Fruit fly (Drosophila melanogaster) whole organism, embryonic: ENCODE data around the gene obe.

ENCODE experiments used
- Bdp1 ChIP-seq: fragments of 200-800 bp; sonication (Bioruptor generic); optimal IDR thresholded peaks from 3 replicates; lab custom pipeline; 2016; ENCODE audit warnings: missing biosample characterization, missing genetic modification characterization
- Bteb2 ChIP-seq: fragments of 200-800 bp; sonication (Bioruptor generic); optimal IDR thresholded peaks from 2 replicates; lab custom pipeline; 2016; ENCODE audit warnings: missing biosample characterization, missing genetic modification characterization
- CG12071 ChIP-seq: fragments of 200-800 bp; sonication (Bioruptor generic); optimal IDR thresholded peaks from 3 replicates; lab custom pipeline; 2018; ENCODE audit warnings: missing biosample characterization, mild to moderate bottlenecking, missing genetic modification characterization
- CG12219 ChIP-seq: fragments of 200-800 bp; sonication (Bioruptor generic); optimal IDR thresholded peaks from 3 replicates; lab custom pipeline; 2018; ENCODE audit warnings: missing biosample characterization, mild to moderate bottlenecking, missing genetic modification characterization
- CG15011 ChIP-seq: fragments of 200-800 bp; sonication (Bioruptor generic); optimal IDR thresholded peaks from 3 replicates; lab custom pipeline; 2018; ENCODE audit warnings: missing biosample characterization, mild to moderate bottlenecking, missing genetic modification characterization
- CG17802 ChIP-seq: fragments of 200-800 bp; sonication (Bioruptor generic); optimal IDR thresholded peaks from 2 replicates; lab custom pipeline; 2018; ENCODE audit warnings: missing biosample characterization, mild to moderate bottlenecking, missing genetic modification characterization, moderate library complexity
- CG2116 ChIP-seq: fragments of 200-800 bp; sonication (Bioruptor generic); optimal IDR thresholded peaks from 3 replicates; lab custom pipeline; 2018; ENCODE audit warnings: missing biosample characterization, mild to moderate bottlenecking, missing genetic modification characterization
- CG30403 ChIP-seq: fragments of 200-800 bp; sonication (Bioruptor generic); optimal IDR thresholded peaks from 3 replicates; lab custom pipeline; 2016; ENCODE audit warnings: missing biosample characterization, missing genetic modification characterization
- CG31224 ChIP-seq: fragments of 200-800 bp; sonication (Bioruptor generic); IDR thresholded peaks from 2 replicates; pipeline ENCODE4 v1.3.6; 2022; ENCODE audit warnings: missing biosample characterization, missing genetic modification characterization
- CG32532 ChIP-seq: fragments of 200-800 bp; sonication (Bioruptor generic); IDR thresholded peaks from 2 replicates; pipeline ENCODE4 v1.3.6; 2022; ENCODE audit warnings: missing biosample characterization, missing genetic modification characterization
- CG34376 ChIP-seq: fragments of 200-800 bp; sonication (Bioruptor generic); optimal IDR thresholded peaks from 2 replicates; lab custom pipeline; 2018; ENCODE audit warnings: missing biosample characterization, mild to moderate bottlenecking, missing genetic modification characterization
- CG4282 ChIP-seq: fragments of 200-800 bp; sonication (Bioruptor generic); optimal IDR thresholded peaks from 2 replicates; lab custom pipeline; 2016; ENCODE audit warnings: missing biosample characterization, missing genetic modification characterization
- CG6254 ChIP-seq: fragments of 200-800 bp; sonication (Bioruptor generic); optimal IDR thresholded peaks from 3 replicates; lab custom pipeline; 2017; ENCODE audit warnings: mild to moderate bottlenecking, missing biosample characterization, missing genetic modification reagents, missing genetic modification characterization
- CG7357 ChIP-seq: fragments of 200-800 bp; sonication (Bioruptor generic); IDR thresholded peaks from 3 replicates; pipeline ENCODE4 v1.3.6; 2022; ENCODE audit warnings: missing biosample characterization, missing genetic modification characterization
- CG9727 ChIP-seq: fragments of 200-800 bp; sonication (Bioruptor generic); optimal IDR thresholded peaks from 3 replicates; lab custom pipeline; 2017; ENCODE audit warnings: missing biosample characterization, mild to moderate bottlenecking, missing genetic modification characterization
- CG9797 ChIP-seq: fragments of 200-800 bp; sonication (Bioruptor generic); optimal IDR thresholded peaks from 3 replicates; lab custom pipeline; 2018; ENCODE audit warnings: missing biosample characterization, mild to moderate bottlenecking, missing genetic modification characterization
- CG9932 ChIP-seq: fragments of 200-800 bp; sonication (Bioruptor generic); IDR thresholded peaks from 2 replicates; pipeline ENCODE4 v1.3.6; 2022; ENCODE audit warnings: missing biosample characterization, missing genetic modification characterization
- HLH54F ChIP-seq: fragments of 200-800 bp; sonication (Bioruptor generic); optimal IDR thresholded peaks from 3 replicates; lab custom pipeline; 2016; ENCODE audit warnings: missing biosample characterization, missing genetic modification characterization
- Hr39 ChIP-seq: fragments of >200 bp; optimal IDR thresholded peaks from 2 replicates; lab custom pipeline; 2017
- Hr51 ChIP-seq, 2 experiments: fragments of 200-800 bp; sonication (Bioruptor generic); optimal IDR thresholded peaks; 2 replicates in 1 of 2; 3 replicates in 1 of 2; lab custom pipeline; 2016 to 2018; ENCODE audit warnings: missing biosample characterization in 2 of 2, missing genetic modification characterization in 2 of 2, mild to moderate bottlenecking in 1 of 2, moderate library complexity in 1 of 2
- Jarid2 ChIP-seq: fragments of 200-800 bp; sonication (Bioruptor generic); optimal IDR thresholded peaks from 3 replicates; lab custom pipeline; 2017; ENCODE audit warnings: mild to moderate bottlenecking, missing biosample characterization, missing genetic modification reagents, missing genetic modification characterization
- Max ChIP-seq: fragments of 200-800 bp; sonication (Bioruptor generic); optimal IDR thresholded peaks from 2 replicates; lab custom pipeline; 2016; ENCODE audit warnings: missing biosample characterization, mild to moderate bottlenecking, missing genetic modification characterization
- NK7.1 ChIP-seq: fragments of 200-800 bp; sonication (Bioruptor generic); optimal IDR thresholded peaks from 3 replicates; lab custom pipeline; 2016; ENCODE audit warnings: missing biosample characterization, missing genetic modification characterization
- Nf-YA ChIP-seq: fragments of 200-800 bp; sonication (Bioruptor generic); IDR thresholded peaks from 2 replicates; pipeline ENCODE4 v1.3.6; 2022; ENCODE audit warnings: missing biosample characterization, missing genetic modification characterization
- Nf-YC ChIP-seq: fragments of 200-800 bp; optimal IDR thresholded peaks from 3 replicates; lab custom pipeline; 2019; ENCODE audit warnings: missing biosample characterization, mild to moderate bottlenecking, missing genetic modification characterization, moderate library complexity
- Pdp1 ChIP-seq, 2 experiments: fragments of 200-800 bp; sonication (Bioruptor generic); optimal IDR thresholded peaks; 3 replicates each; lab custom pipeline; 2016; ENCODE audit warnings: missing biosample characterization in 2 of 2, missing genetic modification characterization in 2 of 2, mild to moderate bottlenecking in 1 of 2, moderate library complexity in 1 of 2
- Six4 ChIP-seq: fragments of 200-800 bp; sonication (Bioruptor generic); optimal IDR thresholded peaks from 2 replicates; lab custom pipeline; 2016; ENCODE audit warnings: missing biosample characterization, missing genetic modification characterization
- TFAM ChIP-seq: fragments of 200-800 bp; sonication (Bioruptor generic); optimal IDR thresholded peaks from 2 replicates; lab custom pipeline; 2017; ENCODE audit warnings: missing biosample characterization, missing genetic modification characterization, inconsistent platforms
- Trl ChIP-seq, 3 experiments: fragments of >200 bp in 2 of 3; fragments of 200-800 bp in 1 of 3; sonication (Bioruptor generic) in 1 of 3; optimal IDR thresholded peaks; 2 replicates in 1 of 3; 3 replicates in 2 of 3; lab custom pipeline; 2016 to 2017; ENCODE audit warnings: missing biosample characterization in 1 of 3, missing genetic modification characterization in 1 of 3
- bigmax ChIP-seq: fragments of 200-800 bp; sonication (Bioruptor generic); optimal IDR thresholded peaks from 2 replicates; lab custom pipeline; 2018; ENCODE audit warnings: missing biosample characterization, mild to moderate bottlenecking, missing genetic modification characterization
- chm ChIP-seq: fragments of 200-800 bp; sonication (Bioruptor generic); IDR thresholded peaks from 2 replicates; pipeline ENCODE4 v1.3.6; 2022; ENCODE audit warnings: missing biosample characterization, missing genetic modification characterization
- crp ChIP-seq, 2 experiments: fragments of 200-800 bp; sonication (Bioruptor generic); optimal IDR thresholded peaks; 2 replicates in 1 of 2; 3 replicates in 1 of 2; lab custom pipeline; 2017; ENCODE audit warnings: missing biosample characterization in 2 of 2, missing genetic modification characterization in 2 of 2, mild to moderate bottlenecking in 1 of 2, moderate library complexity in 1 of 2
- eyg ChIP-seq: fragments of 200-800 bp; sonication (Bioruptor generic); optimal IDR thresholded peaks from 3 replicates; lab custom pipeline; 2016; ENCODE audit warnings: missing biosample characterization, missing genetic modification characterization
- ftz-f1 ChIP-seq: fragments of 200-800 bp; sonication (Bioruptor generic); optimal IDR thresholded peaks from 2 replicates; lab custom pipeline; 2016; ENCODE audit warnings: missing biosample characterization, missing genetic modification characterization
- inv ChIP-seq: fragments of 200-800 bp; sonication (Bioruptor generic); IDR thresholded peaks from 2 replicates; pipeline ENCODE4 v1.3.6; 2022; ENCODE audit warnings: missing biosample characterization, missing genetic modification characterization; ENCODE audit not compliant: partially characterized antibody
- nerfin-2 ChIP-seq: fragments of 200-800 bp; sonication (Bioruptor generic); IDR thresholded peaks from 2 replicates; pipeline ENCODE4 v1.3.6; 2022; ENCODE audit warnings: missing biosample characterization, missing genetic modification characterization; ENCODE audit not compliant: partially characterized antibody
- row ChIP-seq: fragments of 200-800 bp; sonication (Bioruptor generic); IDR thresholded peaks from 3 replicates; pipeline ENCODE4 v1.3.6; 2022; ENCODE audit warnings: missing biosample characterization, missing genetic modification characterization
- sens ChIP-seq: fragments of 200-800 bp; sonication (Bioruptor generic); peaks from one replicate; lab custom pipeline; 2016; ENCODE audit warnings: missing biosample characterization, missing genetic modification characterization
- sim ChIP-seq: fragments of 200-800 bp; sonication (Bioruptor generic); IDR thresholded peaks from 2 replicates; pipeline ENCODE4 v1.3.6; 2022; ENCODE audit warnings: missing biosample characterization, missing genetic modification characterization
- sisA ChIP-seq: fragments of 200-800 bp; sonication (Bioruptor generic); IDR thresholded peaks from 2 replicates; pipeline ENCODE4 v1.3.6; 2022; ENCODE audit warnings: missing biosample characterization, missing genetic modification characterization
- sna ChIP-seq: fragments of 200-800 bp; sonication (Bioruptor generic); IDR thresholded peaks from 2 replicates; pipeline ENCODE4 v1.3.6; 2022; ENCODE audit warnings: missing biosample characterization, missing genetic modification characterization; ENCODE audit not compliant: partially characterized antibody

obe gene

DNA sequence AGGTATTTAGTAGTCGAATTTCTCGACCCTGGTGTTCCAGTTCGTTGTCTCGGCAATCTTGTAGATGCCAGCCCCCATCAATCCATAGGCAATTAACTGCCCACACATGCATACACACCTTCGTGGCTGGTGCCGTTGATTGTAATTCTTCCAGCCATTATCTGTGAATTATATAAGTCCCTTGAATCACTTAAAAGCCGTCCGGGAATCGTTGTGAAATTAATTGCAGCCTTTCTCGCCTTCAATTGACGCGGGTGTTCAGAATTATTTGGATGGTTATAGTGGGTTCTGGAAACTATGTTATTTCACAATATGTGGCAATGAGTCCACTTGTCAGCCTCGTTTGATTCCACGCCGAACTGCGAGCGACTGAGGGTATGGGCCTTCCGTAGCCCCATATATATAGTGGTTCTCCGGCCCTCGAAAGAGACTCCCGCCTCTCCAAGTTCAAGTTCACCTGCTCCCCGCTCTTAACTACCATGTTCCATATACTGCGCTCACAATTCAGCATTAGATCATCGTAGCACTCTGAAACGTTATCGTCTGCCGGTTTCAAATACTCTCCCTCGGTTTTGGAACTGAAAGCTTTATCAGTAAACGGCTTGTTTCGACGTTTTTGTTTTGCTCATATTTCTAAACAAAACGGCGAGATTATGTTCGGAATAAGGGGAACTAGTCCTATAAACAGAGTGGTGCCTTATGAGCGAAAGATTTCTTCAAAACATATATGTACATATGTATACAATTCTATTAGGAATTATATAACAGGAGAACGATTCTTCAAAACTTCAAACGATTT, 51.3 kb downstream of the obe start, which contains the start of gene AOX1 (continued):
- TF ChIP-seq CG9797 (GFP tag; lab: Kevin White, UChicago), result no peak
- no peak for TF ChIP-seq sisA
- TF ChIP-seq Trl (optimal IDR thresholded peaks at IDR 0.05; lab: Kevin White, UChicago), result peak; percentile 14 to 81
- no peak for TF ChIP-seq Trl (GFP tag; optimal IDR thresholded peaks at IDR 0.05; lab: Kevin White, UChicago)
- peak; percentile 41; the same call in 1 of the 2 replicates for TF ChIP-seq CG32532 (GFP tag; lab: Robert Waterston, UW)
- TF ChIP-seq TFAM, result no peak
- TF ChIP-seq Bteb2 (GFP tag; lab: Kevin White, UChicago), result no peak
- TF ChIP-seq inv (GFP tag; lab: Robert Waterston, UW), result peak; percentile 24; the same call in 1 of the 2 replicates
- peak in 1 of 2 experiments; percentile 73 for TF ChIP-seq Pdp1 (GFP tag; optimal IDR thresholded peaks at IDR 0.05; lab: Kevin White, UChicago)
- TF ChIP-seq NK7.1 (GFP tag; lab: Kevin White, UChicago), result no peak
- no peak for TF ChIP-seq Hr39 (lab: Kevin White, UChicago)
- peak; percentile 27 for TF ChIP-seq CG34376 (GFP tag; lab: Kevin White, UChicago)
- no peak for TF ChIP-seq nerfin-2
- TF ChIP-seq sens (GFP tag; lab: Kevin White, UChicago), result no peak
- TF ChIP-seq row (GFP tag; lab: Robert Waterston, UW), result no peak
- no peak for TF ChIP-seq CG12071
- TF ChIP-seq Jarid2, result peak; percentile 62
- no peak for TF ChIP-seq CG30403 (GFP tag; lab: Kevin White, UChicago)
- TF ChIP-seq sna, result no peak
- TF ChIP-seq HLH54F (GFP tag; lab: Kevin White, UChicago), result no peak
- no peak for TF ChIP-seq Six4
- peak; percentile 16 for TF ChIP-seq ftz-f1 (GFP tag; lab: Kevin White, UChicago)
- no peak for TF ChIP-seq eyg (GFP tag; lab: Kevin White, UChicago)
- no peak for TF ChIP-seq chm (GFP tag; lab: Robert Waterston, UW)
- no peak for TF ChIP-seq CG9727
- no peak for TF ChIP-seq CG31224 (GFP tag; lab: Robert Waterston, UW)
- no peak for TF ChIP-seq CG2116 (GFP tag; lab: Kevin White, UChicago)

DNA sequence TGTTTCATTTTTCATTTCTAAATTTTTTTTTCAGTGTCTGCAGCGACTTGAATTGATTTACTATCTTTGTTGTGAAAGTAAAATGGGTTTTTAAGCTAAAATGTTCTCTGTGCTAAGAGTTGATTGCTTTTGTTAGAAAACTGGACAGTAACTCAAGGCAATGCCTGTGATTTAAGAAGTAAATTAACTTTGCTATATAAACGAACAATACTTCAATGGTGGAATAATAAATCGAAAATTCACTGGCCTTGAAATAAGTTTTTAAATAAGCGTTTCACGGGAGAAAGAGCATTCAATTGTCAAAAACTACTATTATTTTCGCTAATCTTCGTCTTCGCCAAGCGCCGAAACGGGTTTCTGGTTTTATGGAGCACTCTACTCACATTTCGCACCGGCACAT, 55.1 kb downstream of the obe start:
- TF ChIP-seq CG9932 (GFP tag; lab: Robert Waterston, UW), result no peak
- TF ChIP-seq CG6254 (GFP tag; lab: Kevin White, UChicago), result no peak
- TF ChIP-seq, all 482 proteins: peak for 0

dm6 chr3R:15542314-15542713, 56.5 kb downstream of the obe start, which contains the start of gene AOX2:
Gene AOX2 (minus strand): TSS chr3R:15542414.
- TF ChIP-seq CG17802 (tag; lab: Kevin White, UChicago) (no peak), CG4282 (GFP tag; lab: Kevin White, UChicago) (no peak), CG15011 (GFP tag; lab: Kevin White, UChicago) (no peak), bigmax (GFP tag; lab: Kevin White, UChicago) (no peak), sim (GFP tag; lab: Robert Waterston, UW) (no peak), sens (GFP tag; lab: Kevin White, UChicago) (no peak), crp (GFP tag; optimal IDR thresholded peaks at IDR 0.05; lab: Kevin White, UChicago) (no peak), Hr51 (GFP tag; optimal IDR thresholded peaks at IDR 0.05; lab: Kevin White, UChicago) (no peak), Nf-YA (no peak), Bdp1 (GFP tag; lab: Kevin White, UChicago) (no peak), CG7357 (no peak), Max (no peak), Nf-YC (no peak), CG12219 (GFP tag; lab: Kevin White, UChicago) (no peak)
